Worm (Caenorhabditis elegans) whole organism, L1 larva: ENCODE results near the gene C17G10.1.

Experiments
- ama-1 ChIP-seq: fragments of 150-350 bp; optimal IDR thresholded peaks from 2 replicates; lab custom pipeline; 2014
- nhr-11 ChIP-seq: fragments of 150-350 bp; optimal IDR thresholded peaks from 2 replicates; lab custom pipeline; 2014; ENCODE audit warnings: missing biosample characterization, missing genetic modification characterization

ce11 chrII:5587794-5588193 lies 8.6 kb upstream of the C17G10.1 start:
- TF ChIP-seq nhr-11 (tag; lab: Kevin White, UChicago): no peak
- no peak for TF ChIP-seq ama-1 (lab: Kevin White, UChicago)
